Fruit fly (Drosophila melanogaster): ENCODE measurements around the gene CG14074.

Gene CG14074

DNA sequence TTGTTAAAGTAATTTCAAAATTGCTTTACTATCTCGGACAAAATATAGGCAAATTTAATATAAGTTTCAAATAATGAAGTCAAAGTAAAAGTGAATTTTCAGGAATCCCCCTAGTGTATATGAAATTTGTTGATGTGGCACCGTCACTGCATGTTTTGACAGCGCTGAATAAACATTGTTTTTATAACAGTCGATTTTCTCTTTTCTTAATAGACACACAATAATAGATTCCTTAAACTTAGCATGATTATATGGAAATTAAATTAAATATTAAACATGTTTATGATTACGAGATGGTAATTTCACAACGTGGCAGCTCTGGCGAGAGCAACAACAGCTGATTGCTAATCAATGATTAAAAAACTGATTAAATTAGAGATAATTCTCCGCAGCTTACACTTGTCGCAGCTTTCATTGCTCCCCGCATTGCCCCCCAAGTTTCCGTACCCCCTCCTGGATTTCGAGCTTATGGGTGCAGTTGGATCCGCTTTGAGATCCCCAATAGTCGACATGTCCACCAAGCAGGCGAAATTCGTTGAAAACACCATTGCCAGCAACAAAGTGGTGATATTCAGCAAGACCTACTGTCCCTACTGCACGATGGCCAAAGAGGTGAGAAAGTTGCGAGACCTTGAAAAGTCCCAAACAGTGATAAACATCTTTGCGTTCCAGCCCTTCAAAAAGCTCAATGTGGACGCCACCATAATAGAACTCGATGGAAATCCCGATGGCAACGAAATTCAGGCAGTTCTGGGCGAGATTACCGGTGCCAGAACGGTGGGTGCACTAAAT, 3.2 kb downstream of the CG14074 start, which contains the start of gene Grx1 (continued):
- TF ChIP-seq vfl (GFP tag; optimal IDR thresholded peaks at IDR 0.05) = no peak
- peak; percentile 66 for TF ChIP-seq CG10543 (GFP tag; optimal IDR thresholded peaks at IDR 0.05)
- peak; percentile 54 for TF ChIP-seq gsb-n (tag; optimal IDR thresholded peaks at IDR 0.05)
- TF ChIP-seq esg (GFP tag; conservative IDR thresholded peaks at IDR 0.05) = no peak; the same call in 1 of the 2 replicates
- no peak for TF ChIP-seq Mrtf (GFP tag; IDR thresholded peaks at IDR 0.05)
- no peak for TF ChIP-seq Gsc (GFP tag; IDR thresholded peaks at IDR 0.05)
- TF ChIP-seq CG10654 (GFP tag; optimal IDR thresholded peaks at IDR 0.05) = no peak
- no peak for TF ChIP-seq zf30C (GFP tag; optimal IDR thresholded peaks at IDR 0.05)
- peak; percentile 46 for TF ChIP-seq CG15514 (GFP tag; optimal IDR thresholded peaks at IDR 0.05)
- TF ChIP-seq eve (GFP tag; optimal IDR thresholded peaks at IDR 0.05) = no peak
- TF ChIP-seq B-H1 (GFP tag; IDR thresholded peaks at IDR 0.05) = no peak
- TF ChIP-seq Fer2 (tag; optimal IDR thresholded peaks at IDR 0.05) = no peak
- peak; percentile 8 for TF ChIP-seq Bdp1 (GFP tag; optimal IDR thresholded peaks at IDR 0.05)
- TF ChIP-seq phol (tag; optimal IDR thresholded peaks at IDR 0.05) = peak; percentile 50
- peak; percentile 75 for TF ChIP-seq stwl (tag; optimal IDR thresholded peaks at IDR 0.05)
- TF ChIP-seq CG2875 (GFP tag; optimal IDR thresholded peaks at IDR 0.05) = no peak
- peak; percentile 7; the same call in 1 of the 3 replicates for TF ChIP-seq CG34224 (GFP tag; IDR thresholded peaks at IDR 0.05; ENCODE audit: partially characterized antibody)
- TF ChIP-seq Neu2 (GFP tag; optimal IDR thresholded peaks at IDR 0.05; ENCODE audit: borderline replicate concordance) = no peak
- TF ChIP-seq Dip2 (GFP tag; IDR thresholded peaks at IDR 0.05) = no peak
- no peak for TF ChIP-seq hth (optimal IDR thresholded peaks at IDR 0.05)
- TF ChIP-seq luna (GFP tag; optimal IDR thresholded peaks at IDR 0.05) = no peak
- no peak for TF ChIP-seq ac (GFP tag; optimal IDR thresholded peaks at IDR 0.05)
- TF ChIP-seq grau (tag; optimal IDR thresholded peaks at IDR 0.05) = peak; percentile 59
- TF ChIP-seq z (GFP tag; IDR thresholded peaks at IDR 0.05) = no peak
- no peak for TF ChIP-seq CG15073 (GFP tag; optimal IDR thresholded peaks at IDR 0.05)
- peak; percentile 21 for TF ChIP-seq Deaf1 (tag; optimal IDR thresholded peaks at IDR 0.05)
- peak; percentile 36 for TF ChIP-seq Atf-2 (GFP tag; optimal IDR thresholded peaks at IDR 0.05)
- peak; percentile 66 for TF ChIP-seq CG2116 (GFP tag; optimal IDR thresholded peaks at IDR 0.05)
- TF ChIP-seq br (optimal IDR thresholded peaks at IDR 0.05) = no peak
- TF ChIP-seq CG12744 (GFP tag; optimal IDR thresholded peaks at IDR 0.05) = no peak
- TF ChIP-seq Ets65A (GFP tag) = peak; percentile 95
- TF ChIP-seq sr (GFP tag; IDR thresholded peaks at IDR 0.05) = no peak
- peak; percentile 55 for TF ChIP-seq sug (tag; optimal IDR thresholded peaks at IDR 0.05)
- TF ChIP-seq dpn (GFP tag; optimal IDR thresholded peaks at IDR 0.05) = peak; percentile 49 to 59
- no peak for TF ChIP-seq sd (tag; optimal IDR thresholded peaks at IDR 0.05)
- no peak for TF ChIP-seq Trl (optimal IDR thresholded peaks at IDR 0.05)
- peak; percentile 23 for TF ChIP-seq Trl (GFP tag; optimal IDR thresholded peaks at IDR 0.05)
- peak; percentile 20 for TF ChIP-seq Spps (tag; optimal IDR thresholded peaks at IDR 0.05)
- TF ChIP-seq cwo (GFP tag; optimal IDR thresholded peaks at IDR 0.05) = peak; percentile 14
- TF ChIP-seq Camta (GFP tag; optimal IDR thresholded peaks at IDR 0.05) = peak; percentile 21
- TF ChIP-seq CG3726 (GFP tag; IDR thresholded peaks at IDR 0.05) = no peak
- peak; percentile 43 for TF ChIP-seq bab2 (GFP tag; optimal IDR thresholded peaks at IDR 0.05)
- peak; percentile 15 for TF ChIP-seq Lhr (GFP tag; optimal IDR thresholded peaks at IDR 0.05)
- TF ChIP-seq vnd (GFP tag; IDR thresholded peaks at IDR 0.05; ENCODE audit: partially characterized antibody) = no peak
- peak; percentile 60 for TF ChIP-seq CG17568 (GFP tag; optimal IDR thresholded peaks at IDR 0.05)
- TF ChIP-seq CG31441 (GFP tag; IDR thresholded peaks at IDR 0.05) = peak; percentile 61
- TF ChIP-seq Vsx1 (GFP tag; optimal IDR thresholded peaks at IDR 0.05) = peak; percentile 62
- no peak for TF ChIP-seq CG2199 (GFP tag; IDR thresholded peaks at IDR 0.05)
- TF ChIP-seq CG30020 (tag; optimal IDR thresholded peaks at IDR 0.05) = peak; percentile 61
- peak; percentile 4 for TF ChIP-seq Sry-δ (GFP tag; optimal IDR thresholded peaks at IDR 0.05)
- TF ChIP-seq btn (GFP tag; optimal IDR thresholded peaks at IDR 0.05) = no peak
